Worm (Caenorhabditis elegans): Measurements from ENCODE around the gene K09F5.6.

DNA sequence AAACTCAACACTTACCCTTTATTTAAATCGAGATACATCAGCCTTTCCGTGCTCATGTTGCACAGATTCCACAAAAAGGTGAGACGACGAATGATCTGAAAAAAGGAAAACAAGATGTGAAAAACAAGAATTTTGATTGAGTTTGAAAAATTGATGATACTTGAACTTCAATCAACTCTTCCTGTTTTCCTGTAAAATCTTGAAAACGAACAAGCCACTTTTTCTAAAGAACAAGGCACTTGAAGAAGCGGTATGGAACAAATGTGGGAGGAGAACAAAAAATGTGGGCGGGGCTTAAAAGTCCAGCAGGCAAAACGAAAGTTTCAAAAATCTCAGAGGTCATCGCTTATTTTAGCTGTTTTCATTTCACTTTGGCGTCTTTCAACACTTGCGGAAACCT, 12.0 kb upstream of the K09F5.6 start, which contains the start of gene kvs-1:
- no peak for TF ChIP-seq ets-4 (GFP tag; optimal IDR thresholded peaks at IDR 0.05)
- TF ChIP-seq nhr-90 (tag; optimal IDR thresholded peaks at IDR 0.05), result no peak
- no peak for TF ChIP-seq lin-40 (tag; optimal IDR thresholded peaks at IDR 0.05)
- TF ChIP-seq sea-2 (GFP tag; IDR thresholded peaks at IDR 0.05), result no peak
- TF ChIP-seq F57A8.1 (GFP tag; optimal IDR thresholded peaks at IDR 0.05), result no peak
- TF ChIP-seq aptf-3 (GFP tag; IDR thresholded peaks at IDR 0.05), result no peak
- TF ChIP-seq B0261.1 (tag; optimal IDR thresholded peaks at IDR 0.05), result no peak

Data from whole organism, young adult.